Worm (Caenorhabditis elegans): Measurements from ENCODE around the gene oac-57.

oac-57 gene

DNA sequence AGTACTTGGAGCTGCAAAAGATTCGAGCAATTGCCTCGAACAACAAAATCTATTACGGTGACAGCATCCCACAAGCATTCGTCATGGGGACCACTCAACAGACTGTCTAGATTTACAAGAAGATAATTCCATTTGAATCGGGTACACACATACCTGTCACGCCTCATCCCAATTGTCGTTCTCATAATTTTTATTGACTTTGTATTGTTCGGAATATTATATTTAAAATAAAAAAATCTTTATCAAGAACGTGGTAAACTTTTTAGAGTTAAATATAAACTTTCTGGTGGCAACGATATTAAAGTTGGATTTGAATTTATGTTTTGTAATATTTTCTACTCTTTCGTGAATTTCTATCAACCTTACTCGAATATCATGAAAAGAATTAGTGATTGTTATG is 18.5 kb downstream of the oac-57 start, which contains the start of gene C42C1.9:
TSS of gene C42C1.9 (plus strand) at position 301 of the 400 bp plus-strand sequence.
- TF ChIP-seq C16A3.4 (tag; optimal IDR thresholded peaks at IDR 0.05) (no peak), elt-3 (tag; optimal IDR thresholded peaks at IDR 0.05) (no peak), pag-3 (tag; optimal IDR thresholded peaks at IDR 0.05; ENCODE audit: borderline replicate concordance, insufficient read depth) (no peak), C34B4.2 (tag; optimal IDR thresholded peaks at IDR 0.05) (no peak), grh-1 (GFP tag; IDR thresholded peaks at IDR 0.05) (no peak), sup-37 (GFP tag; optimal IDR thresholded peaks at IDR 0.05) (no peak), zag-1 (tag; optimal IDR thresholded peaks at IDR 0.05) (no peak), xbp-1 (tag; optimal IDR thresholded peaks at IDR 0.05) (no peak), snpc-4 (tag; optimal IDR thresholded peaks at IDR 0.05) (no peak), tbx-2 (tag; optimal IDR thresholded peaks at IDR 0.05) (no peak), sox-4 (tag; optimal IDR thresholded peaks at IDR 0.05) (no peak), lin-35 (GFP tag; optimal IDR thresholded peaks at IDR 0.05) (no peak), ces-1 (GFP tag; optimal IDR thresholded peaks at IDR 0.05) (no peak), isw-1 (GFP tag; IDR thresholded peaks at IDR 0.05) (no peak), ceh-90 (tag; optimal IDR thresholded peaks at IDR 0.05) (no peak), lir-3 (tag; optimal IDR thresholded peaks at IDR 0.05; ENCODE audit: poor library complexity) (no peak), skn-1 (tag; optimal IDR thresholded peaks at IDR 0.05) (no peak)

ce11 chrIV:12287628-12288027 is 20.0 kb downstream of the oac-57 start, which contains the start of gene erl-1:
Gene erl-1, plus strand, starts transcription at chrIV:12287928.
- no peak for TF ChIP-seq nhr-84 (tag; optimal IDR thresholded peaks at IDR 0.05)
- TF ChIP-seq nhr-76 (tag; optimal IDR thresholded peaks at IDR 0.05): no peak
- no peak for TF ChIP-seq nhr-47 (tag; optimal IDR thresholded peaks at IDR 0.05)
- TF ChIP-seq nhr-237 (tag; optimal IDR thresholded peaks at IDR 0.05): no peak
- TF ChIP-seq ceh-63 (GFP tag; optimal IDR thresholded peaks at IDR 0.05): no peak
- TF ChIP-seq fkh-4 (tag; optimal IDR thresholded peaks at IDR 0.05; ENCODE audit: borderline replicate concordance): no peak
- TF ChIP-seq ceh-82 (tag; optimal IDR thresholded peaks at IDR 0.05): no peak
- no peak for TF ChIP-seq egl-27 (tag; optimal IDR thresholded peaks at IDR 0.05)

DNA sequence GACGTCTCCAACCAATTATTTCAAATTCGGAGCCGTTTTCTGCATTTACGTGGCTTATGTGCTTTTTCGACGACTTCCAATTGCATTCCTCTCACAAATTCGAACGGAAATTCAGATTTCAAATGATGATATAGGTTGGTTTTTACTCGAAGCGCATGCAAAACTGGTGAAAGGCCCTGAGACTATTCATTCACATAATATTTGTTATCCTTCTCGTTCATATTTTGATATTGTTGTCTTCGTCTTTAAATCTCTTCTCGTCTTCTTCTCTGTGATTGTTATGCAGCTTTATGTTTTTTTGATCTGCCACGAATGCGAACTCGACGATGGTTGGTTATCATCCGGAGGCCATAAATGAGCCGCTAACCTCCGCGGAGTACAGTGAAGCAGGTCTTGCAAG is 24.7 kb downstream of the oac-57 start, which contains the start of gene hpo-12:
TSS of gene hpo-12 (plus strand) at position 301 of the 400 bp plus-strand sequence.
- no peak for TF ChIP-seq nhr-28 (tag; optimal IDR thresholded peaks at IDR 0.05)
- no peak for TF ChIP-seq zag-1 (tag; optimal IDR thresholded peaks at IDR 0.05)
- TF ChIP-seq ztf-11 (tag; optimal IDR thresholded peaks at IDR 0.05): no peak
- TF ChIP-seq zip-4 (GFP tag; optimal IDR thresholded peaks at IDR 0.05): no peak
- no peak for TF ChIP-seq tbx-2 (tag; optimal IDR thresholded peaks at IDR 0.05)
- TF ChIP-seq C16A3.4 (tag; optimal IDR thresholded peaks at IDR 0.05): no peak
- no peak for TF ChIP-seq elt-2 (tag; optimal IDR thresholded peaks at IDR 0.05)
- no peak for TF ChIP-seq mdl-1 (tag; optimal IDR thresholded peaks at IDR 0.05)
- no peak for TF ChIP-seq nhr-237 (tag; optimal IDR thresholded peaks at IDR 0.05)
- no peak for TF ChIP-seq unc-86 (tag; optimal IDR thresholded peaks at IDR 0.05)

DNA sequence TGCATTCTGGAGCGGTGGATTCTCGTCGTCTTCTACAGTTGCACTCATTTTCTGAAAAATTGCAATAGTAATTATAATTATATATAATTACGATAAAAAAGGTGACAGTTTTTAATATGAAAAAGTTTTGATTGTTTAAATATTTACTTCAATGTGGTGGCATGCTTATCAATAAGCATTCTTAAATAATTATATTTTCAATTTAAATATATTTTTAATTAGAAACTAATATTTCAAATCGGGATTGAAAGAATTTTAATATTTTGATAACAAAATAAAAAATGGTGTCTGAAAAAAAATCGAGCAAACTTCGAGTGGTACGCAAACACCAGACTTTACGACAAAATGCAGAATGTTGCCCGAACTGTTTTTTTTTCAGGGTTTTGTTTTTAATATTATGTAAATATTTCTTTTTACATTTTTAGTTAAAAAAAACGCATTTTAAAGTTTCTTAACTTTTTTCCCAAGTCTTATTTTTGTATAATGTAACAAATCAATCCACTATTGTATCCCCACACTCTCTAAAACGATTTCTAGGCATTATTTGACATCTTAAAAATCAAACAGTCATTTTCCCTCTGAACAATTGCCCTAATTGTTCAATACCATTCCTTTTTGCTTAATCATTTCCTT is 25.3 kb downstream of the oac-57 start, which contains the start of the genes C42C1.12 and C42C1.19:
TSS of gene C42C1.12 (minus strand) at position 51 of the 633 bp plus-strand sequence.
TSS of gene C42C1.19 (plus strand) at position 583 of the 633 bp plus-strand sequence.
- TF ChIP-seq ztf-4 (tag; optimal IDR thresholded peaks at IDR 0.05) (no peak), hlh-17 (GFP tag; optimal IDR thresholded peaks at IDR 0.05; ENCODE audit: borderline replicate concordance) (no peak), dpl-1 (GFP tag; optimal IDR thresholded peaks at IDR 0.05) (peak in 1 of 3 experiments; percentile 39), mef-2 (tag; optimal IDR thresholded peaks at IDR 0.05) (no peak), nhr-84 (tag; optimal IDR thresholded peaks at IDR 0.05) (no peak), zag-1 (tag; optimal IDR thresholded peaks at IDR 0.05) (no peak), ceh-90 (tag; optimal IDR thresholded peaks at IDR 0.05) (no peak), F16B12.6 (tag; optimal IDR thresholded peaks at IDR 0.05) (peak; percentile 82), snu-23 (GFP tag; optimal IDR thresholded peaks at IDR 0.05) (no peak), aly-2 (tag; optimal IDR thresholded peaks at IDR 0.05) (no peak), egl-27 (tag; optimal IDR thresholded peaks at IDR 0.05) (no peak), ets-5 (GFP tag; IDR thresholded peaks at IDR 0.05) (no peak), unc-130 (tag; optimal IDR thresholded peaks at IDR 0.05) (no peak), efl-1 (optimal IDR thresholded peaks at IDR 0.05) (peak; percentile 1 to 30), efl-1 (GFP tag; optimal IDR thresholded peaks at IDR 0.05 in 1 of 2) (peak in 1 of 2 experiments; percentile 45), xbp-1 (tag; optimal IDR thresholded peaks at IDR 0.05) (peak; percentile 32), lin-13 (GFP tag; optimal IDR thresholded peaks at IDR 0.05) (no peak), isw-1 (GFP tag; IDR thresholded peaks at IDR 0.05) (no peak), nhr-11 (tag; optimal IDR thresholded peaks at IDR 0.05) (no peak), fkh-8 (tag; optimal IDR thresholded peaks at IDR 0.05) (no peak), mep-1 (tag; optimal IDR thresholded peaks at IDR 0.05) (peak; percentile 53), blmp-1 (tag; optimal IDR thresholded peaks at IDR 0.05) (peak; percentile 15)
